Fruit fly (Drosophila melanogaster) whole organism, prepupa: ENCODE results near the gene TBC1D23.
A peak's percentile ranks its signal among the peaks of the same experiment; 100 is the strongest.

Experiments
- CG10631 ChIP-seq: fragments of 200-800 bp; sonication (Bioruptor generic); optimal IDR thresholded peaks from 2 replicates; lab custom pipeline; 2016; ENCODE audit warnings: missing biosample characterization, missing genetic modification characterization
- CG11294 ChIP-seq: fragments of 200-800 bp; sonication (Bioruptor generic); IDR thresholded peaks from 2 replicates; pipeline ENCODE4 v1.3.6; 2022; ENCODE audit warnings: missing biosample characterization, missing genetic modification characterization
- CG11902 ChIP-seq: fragments of 200-800 bp; sonication (Bioruptor generic); optimal IDR thresholded peaks from 3 replicates; lab custom pipeline; 2016; ENCODE audit warnings: missing biosample characterization, missing genetic modification characterization
- CG1621 ChIP-seq: fragments of 200-800 bp; sonication (Bioruptor generic); optimal IDR thresholded peaks from 3 replicates; lab custom pipeline; 2018; ENCODE audit warnings: missing biosample characterization, mild to moderate bottlenecking, missing genetic modification characterization
- CG32006 ChIP-seq: fragments of 200-800 bp; sonication (Bioruptor generic); optimal IDR thresholded peaks from 3 replicates; lab custom pipeline; 2017; ENCODE audit warnings: missing biosample characterization, mild to moderate bottlenecking, missing genetic modification characterization
- CG34406 ChIP-seq: fragments of 200-800 bp; sonication (Bioruptor generic); optimal IDR thresholded peaks from 3 replicates; lab custom pipeline; 2016; ENCODE audit warnings: missing biosample characterization, missing genetic modification characterization
- CG3919 ChIP-seq: fragments of 200-800 bp; sonication (Bioruptor generic); optimal IDR thresholded peaks from 3 replicates; lab custom pipeline; 2016; ENCODE audit warnings: missing biosample characterization, missing genetic modification characterization
- CG4318 ChIP-seq: fragments of 200-800 bp; sonication (Bioruptor generic); optimal IDR thresholded peaks from 3 replicates; lab custom pipeline; 2017; ENCODE audit warnings: missing biosample characterization, mild to moderate bottlenecking, missing genetic modification characterization
- CG6163 ChIP-seq: fragments of 200-800 bp; sonication (Bioruptor generic); IDR thresholded peaks from 3 replicates; pipeline ENCODE4 v1.3.6; 2022; ENCODE audit warnings: missing biosample characterization, missing genetic modification characterization
- CG6276 ChIP-seq: fragments of 200-800 bp; sonication (Bioruptor generic); optimal IDR thresholded peaks from 2 replicates; lab custom pipeline; 2017; ENCODE audit warnings: missing biosample characterization, mild to moderate bottlenecking, missing genetic modification characterization
- CG6792 ChIP-seq: fragments of 200-800 bp; sonication (Bioruptor generic); optimal IDR thresholded peaks from 3 replicates; lab custom pipeline; 2016; ENCODE audit warnings: missing biosample characterization, missing genetic modification characterization
- CG6808 ChIP-seq: fragments of 200-800 bp; sonication (Bioruptor generic); optimal IDR thresholded peaks from 3 replicates; lab custom pipeline; 2017; ENCODE audit warnings: missing biosample characterization, missing genetic modification characterization, mild to moderate bottlenecking, moderate library complexity, missing genetic modification reagents
- CG8119 ChIP-seq: fragments of 200-800 bp; sonication (Bioruptor generic); IDR thresholded peaks from 3 replicates; pipeline ENCODE4 v1.3.6; 2022; ENCODE audit warnings: missing biosample characterization, missing genetic modification characterization
- CG8319 ChIP-seq: fragments of 200-800 bp; sonication (Bioruptor generic); optimal IDR thresholded peaks from 3 replicates; lab custom pipeline; 2016; ENCODE audit warnings: missing biosample characterization, missing genetic modification characterization
- CG8632 ChIP-seq: fragments of 200-800 bp; sonication (Bioruptor generic); optimal IDR thresholded peaks from 3 replicates; lab custom pipeline; 2016; ENCODE audit warnings: missing biosample characterization, missing genetic modification characterization
- CG9139 ChIP-seq: fragments of 200-800 bp; sonication (Bioruptor generic); optimal IDR thresholded peaks from 3 replicates; lab custom pipeline; 2017; ENCODE audit warnings: missing biosample characterization, mild to moderate bottlenecking, missing genetic modification characterization
- Eip75B ChIP-seq: fragments of 200-800 bp; sonication (Bioruptor generic); optimal IDR thresholded peaks from 3 replicates; lab custom pipeline; 2016; ENCODE audit warnings: missing biosample characterization, missing genetic modification characterization
- Eip78C ChIP-seq: fragments of 200-800 bp; sonication (Bioruptor generic); peaks from one replicate; lab custom pipeline; 2016; ENCODE audit warnings: missing biosample characterization, missing genetic modification characterization
- Eip93F ChIP-seq: fragments of 200-800 bp; sonication (Bioruptor generic); optimal IDR thresholded peaks from 2 replicates; lab custom pipeline; 2016; ENCODE audit warnings: missing biosample characterization, mild to moderate bottlenecking, missing genetic modification characterization
- Gug ChIP-seq: fragments of 200-800 bp; sonication (Bioruptor generic); IDR thresholded peaks from 2 replicates; pipeline ENCODE4 v1.3.6; 2022; ENCODE audit warnings: missing biosample characterization, missing genetic modification characterization
- Hr38 ChIP-seq: sonication (Bioruptor generic); optimal IDR thresholded peaks from 2 replicates; lab custom pipeline; 2016; ENCODE audit warnings: missing biosample characterization, missing genetic modification characterization
- Hr39 ChIP-seq: fragments of 200-800 bp; sonication (Bioruptor generic); optimal IDR thresholded peaks from 2 replicates; lab custom pipeline; 2016; ENCODE audit warnings: missing biosample characterization, missing genetic modification characterization
- Hr4 ChIP-seq: fragments of 200-800 bp; sonication (Bioruptor generic); optimal IDR thresholded peaks from 3 replicates; lab custom pipeline; 2016; ENCODE audit warnings: missing biosample characterization, missing genetic modification characterization
- Lpt ChIP-seq: fragments of 200-800 bp; sonication (Bioruptor generic); optimal IDR thresholded peaks from 3 replicates; lab custom pipeline; 2016; ENCODE audit warnings: missing biosample characterization, missing genetic modification characterization
- Met ChIP-seq: fragments of 200-800 bp; sonication (Bioruptor generic); optimal IDR thresholded peaks from 3 replicates; lab custom pipeline; 2016; ENCODE audit warnings: missing biosample characterization, missing genetic modification characterization
- OdsH ChIP-seq: fragments of 200-800 bp; sonication (Bioruptor generic); optimal IDR thresholded peaks from 3 replicates; lab custom pipeline; 2016; ENCODE audit warnings: missing biosample characterization, missing genetic modification characterization
- Smox ChIP-seq: fragments of 200-800 bp; sonication (Bioruptor generic); optimal IDR thresholded peaks from 3 replicates; lab custom pipeline; 2016; ENCODE audit warnings: missing biosample characterization, missing genetic modification characterization
- Sox102F ChIP-seq: fragments of 200-800 bp; sonication (Bioruptor generic); optimal IDR thresholded peaks from 2 replicates; lab custom pipeline; 2016; ENCODE audit warnings: missing biosample characterization, mild to moderate bottlenecking, missing genetic modification characterization
- Sox15 ChIP-seq: fragments of 200-800 bp; sonication (Bioruptor generic); optimal IDR thresholded peaks from 3 replicates; lab custom pipeline; 2016; ENCODE audit warnings: missing biosample characterization, missing genetic modification characterization
- acj6 ChIP-seq: fragments of 200-800 bp; sonication (Bioruptor generic); optimal IDR thresholded peaks from 3 replicates; lab custom pipeline; 2016; ENCODE audit warnings: missing biosample characterization, missing genetic modification characterization
- dac ChIP-seq: fragments of 200-800 bp; sonication (Bioruptor generic); optimal IDR thresholded peaks from 2 replicates; lab custom pipeline; 2017; ENCODE audit warnings: missing biosample characterization, mild to moderate bottlenecking, missing genetic modification characterization
- dsx ChIP-seq: fragments of 200-800 bp; optimal IDR thresholded peaks from 3 replicates; lab custom pipeline; 2019; ENCODE audit warnings: missing biosample characterization, mild to moderate bottlenecking, missing genetic modification characterization, moderate library complexity; ENCODE audit not compliant: poor library complexity, severe bottlenecking
- eg ChIP-seq: fragments of 200-800 bp; sonication (Bioruptor generic); IDR thresholded peaks from 3 replicates; pipeline ENCODE4 v1.3.6; 2022; ENCODE audit warnings: missing biosample characterization, missing genetic modification characterization
- esn ChIP-seq: fragments of 200-800 bp; sonication (Bioruptor generic); optimal IDR thresholded peaks from 2 replicates; lab custom pipeline; 2016; ENCODE audit warnings: missing biosample characterization, mild to moderate bottlenecking, missing genetic modification characterization, moderate library complexity
- fd59A ChIP-seq: fragments of 200-800 bp; sonication (Bioruptor generic); optimal IDR thresholded peaks from 2 replicates; lab custom pipeline; 2017; ENCODE audit warnings: missing biosample characterization, mild to moderate bottlenecking, missing genetic modification characterization, missing genetic modification reagents
- fd85E ChIP-seq: fragments of 200-800 bp; sonication (Bioruptor generic); optimal IDR thresholded peaks from 3 replicates; lab custom pipeline; 2016; ENCODE audit warnings: missing biosample characterization, missing genetic modification characterization
- fkh ChIP-seq: fragments of 200-800 bp; sonication (Bioruptor generic); optimal IDR thresholded peaks from 3 replicates; lab custom pipeline; 2017; ENCODE audit warnings: missing biosample characterization, mild to moderate bottlenecking, missing genetic modification characterization, moderate library complexity
- net ChIP-seq: fragments of 200-800 bp; sonication (Bioruptor generic); optimal IDR thresholded peaks from 3 replicates; lab custom pipeline; 2016; ENCODE audit warnings: missing biosample characterization, missing genetic modification characterization
- pdm3 ChIP-seq: fragments of 200-800 bp; sonication (Bioruptor generic); optimal IDR thresholded peaks from 3 replicates; lab custom pipeline; 2016; ENCODE audit warnings: missing biosample characterization, missing genetic modification characterization
- salr ChIP-seq, 2 experiments: fragments of 200-800 bp; sonication (Bioruptor generic); optimal IDR thresholded peaks; 3 replicates each; lab custom pipeline; 2016 to 2018; ENCODE audit warnings: missing biosample characterization in 2 of 2, missing genetic modification characterization in 2 of 2, mild to moderate bottlenecking in 1 of 2
- ss ChIP-seq, 2 experiments: fragments of 200-800 bp; sonication (Bioruptor generic); optimal IDR thresholded peaks; 2 replicates in 1 of 2; 3 replicates in 1 of 2; lab custom pipeline; 2017 to 2018; ENCODE audit warnings: mild to moderate bottlenecking in 2 of 2, missing biosample characterization in 2 of 2, missing genetic modification characterization in 2 of 2, moderate library complexity in 1 of 2
- svp ChIP-seq: fragments of 200-800 bp; sonication (Bioruptor generic); peaks from one replicate; lab custom pipeline; 2016; ENCODE audit warnings: missing biosample characterization, missing genetic modification characterization
- topi ChIP-seq: fragments of 200-800 bp; sonication (Bioruptor generic); optimal IDR thresholded peaks from 3 replicates; lab custom pipeline; 2016; ENCODE audit warnings: missing biosample characterization, missing genetic modification characterization
- vri ChIP-seq: fragments of 200-800 bp; sonication (Bioruptor generic); optimal IDR thresholded peaks from 3 replicates; lab custom pipeline; 2016; ENCODE audit warnings: missing biosample characterization, mild to moderate bottlenecking, missing genetic modification characterization

Gene TBC1D23

DNA sequence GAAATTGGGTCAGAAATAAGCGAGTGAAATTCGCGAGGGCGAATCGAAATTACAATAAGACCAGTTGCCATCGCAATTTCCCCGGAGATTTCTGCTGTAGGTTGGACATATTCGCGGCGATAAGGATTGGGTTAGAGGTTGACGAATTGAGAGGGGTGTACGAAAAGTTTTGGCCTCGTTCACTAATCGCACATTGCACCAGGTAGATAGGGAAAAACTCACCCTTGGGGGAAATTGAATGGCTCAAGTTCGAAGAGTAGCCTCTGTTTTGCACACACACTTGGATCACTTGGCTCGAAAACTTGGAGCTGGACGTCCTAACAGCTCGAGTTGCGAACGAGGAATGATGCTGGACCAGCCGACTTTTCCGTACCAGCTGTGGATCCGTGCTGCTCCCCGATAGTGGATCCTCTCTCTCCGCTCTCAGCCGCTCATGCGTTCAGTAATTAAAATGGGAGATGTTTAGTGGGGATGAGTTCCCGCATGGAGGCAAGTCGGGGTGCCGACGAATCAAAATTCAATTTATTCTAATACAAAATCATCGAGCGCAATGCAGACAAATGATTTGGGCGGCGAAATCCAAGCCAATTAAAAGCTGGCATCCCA, 34.5 kb downstream of the TBC1D23 start, which contains the start of gene CG5080:
TSS of gene CG5080 (minus strand) at position 349 of the 606 bp plus-strand sequence.
- TF ChIP-seq vri (GFP tag; lab: Kevin White, UChicago) (no peak), Eip78C (peak; percentile 60), dsx (GFP tag; lab: Kevin White, UChicago) (no peak), Eip75B (peak; percentile 14), CG8632 (GFP tag; lab: Kevin White, UChicago) (no peak), svp (GFP tag; lab: Kevin White, UChicago) (peak; percentile 100), esn (no peak)

DNA sequence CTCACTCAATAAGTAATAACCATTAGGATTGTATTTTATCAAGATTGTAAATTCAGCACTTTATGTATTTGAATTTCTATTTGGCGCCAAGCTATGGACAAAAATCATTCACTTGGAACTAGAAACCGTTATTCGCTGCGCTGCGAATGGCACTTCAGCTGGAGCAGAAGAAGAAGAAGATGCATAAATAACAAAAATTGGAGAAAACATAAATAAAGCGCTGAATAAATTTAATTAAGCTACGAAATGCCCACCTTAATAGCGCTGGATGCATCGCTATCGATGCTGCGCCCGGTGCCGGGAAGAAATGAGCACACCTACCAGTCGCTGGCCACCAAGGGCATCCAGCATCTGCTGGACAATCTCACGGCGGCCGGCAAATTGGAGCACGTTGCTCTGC, 35.2 kb downstream of the TBC1D23 start, which contains the start of gene IntS14:
TSS of gene IntS14 (plus strand) at position 150 of the 400 bp plus-strand sequence.
- TF ChIP-seq dac (GFP tag; lab: Kevin White, UChicago): no peak

DNA sequence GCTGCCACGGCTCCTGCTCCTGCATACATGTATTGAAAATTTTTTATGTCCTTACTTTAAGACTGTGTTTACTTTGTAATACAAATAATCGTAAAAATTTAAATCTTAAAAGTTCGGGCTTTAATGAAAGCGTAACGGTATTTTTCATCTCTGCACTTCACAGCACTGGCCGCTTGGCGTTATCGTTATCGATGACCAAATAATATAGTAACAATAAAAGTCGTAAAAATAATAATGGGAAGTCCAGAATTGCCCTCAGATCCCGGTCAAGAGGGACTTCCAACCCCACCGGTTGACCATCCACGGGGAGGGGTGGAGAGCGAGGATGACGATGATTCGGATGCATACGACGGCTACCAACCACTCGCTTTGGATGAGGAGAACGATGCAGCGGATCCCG, 37.2 kb downstream of the TBC1D23 start, which contains the start of gene CG14341:
TSS of gene CG14341 (plus strand) at position 181 of the 400 bp plus-strand sequence.
- no peak for TF ChIP-seq CG1621
- no peak for TF ChIP-seq CG6163 (GFP tag; lab: Robert Waterston, UW)
- TF ChIP-seq ss (GFP tag; optimal IDR thresholded peaks at IDR 0.05; lab: Kevin White, UChicago): no peak
- TF ChIP-seq CG11294 (GFP tag; lab: Robert Waterston, UW): no peak
- no peak for TF ChIP-seq acj6 (GFP tag; lab: Kevin White, UChicago)
- no peak for TF ChIP-seq net (GFP tag; lab: Kevin White, UChicago)
- TF ChIP-seq esn: peak; percentile 26
- TF ChIP-seq fkh (GFP tag; lab: Kevin White, UChicago): no peak
- TF ChIP-seq Sox15 (GFP tag; lab: Kevin White, UChicago): no peak
- TF ChIP-seq Eip93F (GFP tag; lab: Kevin White, UChicago): no peak
- no peak for TF ChIP-seq vri (GFP tag; lab: Kevin White, UChicago)
- no peak for TF ChIP-seq CG4318 (GFP tag; lab: Kevin White, UChicago)
- peak; percentile 66 for TF ChIP-seq svp (GFP tag; lab: Kevin White, UChicago)
- no peak for TF ChIP-seq Sox102F (GFP tag; lab: Kevin White, UChicago)
- no peak for TF ChIP-seq CG11902 (GFP tag; lab: Kevin White, UChicago)
- no peak for TF ChIP-seq fd59A (GFP tag; lab: Kevin White, UChicago)
- no peak for TF ChIP-seq dsx (GFP tag; lab: Kevin White, UChicago)
- no peak for TF ChIP-seq CG34406

DNA sequence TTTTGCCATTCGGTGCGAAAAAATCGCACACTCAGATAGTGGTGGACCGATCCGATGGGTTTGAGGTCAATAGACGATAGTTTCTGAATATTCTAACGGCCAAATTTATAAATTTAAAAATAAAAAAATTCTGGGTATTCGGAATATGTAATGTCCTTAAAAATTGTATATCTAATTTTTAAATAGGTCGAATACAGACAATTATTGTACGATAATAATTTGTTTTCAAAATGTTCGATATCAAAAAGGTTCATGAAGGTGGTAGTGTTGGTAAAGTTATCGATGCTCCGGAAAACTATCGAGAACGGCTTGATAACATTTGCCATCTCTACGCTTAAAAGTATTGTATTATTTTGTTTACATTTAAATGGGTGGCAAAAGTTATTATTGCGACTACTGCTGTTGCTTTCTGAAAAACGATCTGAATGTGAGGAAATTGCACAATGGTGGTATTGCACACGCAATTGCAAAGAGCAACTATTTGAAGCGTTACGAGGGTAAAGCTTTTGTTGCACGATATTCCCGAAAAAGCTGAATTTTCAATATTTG, 40.8 kb downstream of the TBC1D23 start, which contains the start of the genes CG31922 and Plap:
TSS of gene CG31922 (plus strand) at position 315 of the 549 bp plus-strand sequence.
TSS of gene Plap (minus strand) at position 499 of the 549 bp plus-strand sequence.
- TF ChIP-seq Smox (GFP tag; lab: Kevin White, UChicago): no peak
- TF ChIP-seq CG9139 (GFP tag; lab: Kevin White, UChicago): no peak
- TF ChIP-seq pdm3 (GFP tag; lab: Kevin White, UChicago): no peak
- TF ChIP-seq dsx (GFP tag; lab: Kevin White, UChicago): peak; percentile 87
- no peak for TF ChIP-seq Hr38 (GFP tag; lab: Kevin White, UChicago)
- no peak for TF ChIP-seq salr (GFP tag; optimal IDR thresholded peaks at IDR 0.05; lab: Kevin White, UChicago)
- no peak for TF ChIP-seq eg (GFP tag; lab: Robert Waterston, UW)
- TF ChIP-seq Met (GFP tag; lab: Kevin White, UChicago): no peak
- TF ChIP-seq CG10631: no peak
- TF ChIP-seq CG32006 (GFP tag; lab: Kevin White, UChicago): no peak
- TF ChIP-seq CG6792 (GFP tag; lab: Kevin White, UChicago): peak; percentile 59
- no peak for TF ChIP-seq CG8119 (GFP tag; lab: Robert Waterston, UW)
- TF ChIP-seq Lpt (GFP tag; lab: Kevin White, UChicago): peak; percentile 3
- TF ChIP-seq CG4318 (GFP tag; lab: Kevin White, UChicago): no peak
- TF ChIP-seq CG6808 (GFP tag; lab: Kevin White, UChicago): no peak
- no peak for TF ChIP-seq CG8319 (GFP tag; lab: Kevin White, UChicago)
- TF ChIP-seq CG11902 (GFP tag; lab: Kevin White, UChicago): peak; percentile 40
- TF ChIP-seq CG6276 (GFP tag; lab: Kevin White, UChicago): no peak
- TF ChIP-seq OdsH (GFP tag; lab: Kevin White, UChicago): no peak
- no peak for TF ChIP-seq Sox102F (GFP tag; lab: Kevin White, UChicago)
- no peak for TF ChIP-seq Hr4 (GFP tag; lab: Kevin White, UChicago)
- TF ChIP-seq esn: peak; percentile 82
- TF ChIP-seq Gug (GFP tag; lab: Robert Waterston, UW): no peak
- peak; percentile 63 for TF ChIP-seq Hr39 (GFP tag; lab: Kevin White, UChicago)
- peak; percentile 51 for TF ChIP-seq CG3919 (GFP tag; lab: Kevin White, UChicago)
- peak; percentile 89 for TF ChIP-seq Eip78C
- TF ChIP-seq fd85E (GFP tag; lab: Kevin White, UChicago): no peak
- TF ChIP-seq topi (GFP tag; lab: Kevin White, UChicago): peak; percentile 69
